Worm (Caenorhabditis elegans) whole organism, mixed stage, embryonic: Measurements from ENCODE around the gene C24A3.2.

Experiments used
- M03D4.4 ChIP-seq: sonication (generic microtip); optimal IDR thresholded peaks from 2 replicates; lab custom pipeline; 2017; ENCODE audit warnings: mild to moderate bottlenecking, missing genetic modification characterization, missing compliant biosample characterization
- bed-3 ChIP-seq: fragments of 200-800 bp; sonication (Bioruptor generic); optimal IDR thresholded peaks from 3 replicates; lab custom pipeline; 2018; ENCODE audit warnings: mild to moderate bottlenecking, missing genetic modification characterization, moderate library complexity, missing compliant biosample characterization
- blmp-1 ChIP-seq: fragments of 150-350 bp; optimal IDR thresholded peaks from 2 replicates; lab custom pipeline; 2014; ENCODE audit warnings: missing biosample characterization, missing genetic modification characterization
- ceh-39 ChIP-seq: fragments of 150-350 bp; optimal IDR thresholded peaks from 2 replicates; lab custom pipeline; 2014; ENCODE audit warnings: missing biosample characterization, missing genetic modification characterization
- ceh-43 ChIP-seq: fragments of 200-800 bp; sonication (Bioruptor generic); optimal IDR thresholded peaks from 2 replicates; lab custom pipeline; 2018; ENCODE audit warnings: mild to moderate bottlenecking, missing genetic modification characterization, moderate library complexity, missing compliant biosample characterization
- ces-1 ChIP-seq: fragments of 150-350 bp; optimal IDR thresholded peaks from 2 replicates; lab custom pipeline; 2014; ENCODE audit warnings: missing biosample characterization, missing genetic modification reagents, missing genetic modification characterization
- cnd-1 ChIP-seq: fragments of 200-800 bp; sonication (Bioruptor generic); optimal IDR thresholded peaks from 2 replicates; lab custom pipeline; 2018; ENCODE audit warnings: mild to moderate bottlenecking, missing genetic modification characterization, missing compliant biosample characterization
- drap-1 ChIP-seq: fragments of 200-800 bp; sonication (Bioruptor generic); optimal IDR thresholded peaks from 3 replicates; lab custom pipeline; 2018; ENCODE audit warnings: mild to moderate bottlenecking, missing genetic modification characterization, missing compliant biosample characterization
- elt-1 ChIP-seq: sonication (generic microtip); optimal IDR thresholded peaks from 2 replicates; lab custom pipeline; 2017; ENCODE audit warnings: missing genetic modification characterization, mild to moderate bottlenecking, missing compliant biosample characterization, antibody characterized with exemption, moderate library complexity, borderline replicate concordance; ENCODE audit not compliant: insufficient read depth
- elt-3 ChIP-seq: fragments of 150-350 bp; optimal IDR thresholded peaks from 2 replicates; lab custom pipeline; 2014; ENCODE audit warnings: missing biosample characterization, missing genetic modification characterization
- flh-1 ChIP-seq: fragments of 200-800 bp; sonication (Bioruptor generic); optimal IDR thresholded peaks from 2 replicates; lab custom pipeline; 2018; ENCODE audit warnings: mild to moderate bottlenecking, missing genetic modification characterization, moderate library complexity, missing compliant biosample characterization
- hlh-1 ChIP-seq: fragments of 150-350 bp; optimal IDR thresholded peaks from 2 replicates; lab custom pipeline; 2014; ENCODE audit warnings: missing biosample characterization, missing genetic modification reagents, missing genetic modification characterization
- lin-13 ChIP-seq: fragments of 150-350 bp; optimal IDR thresholded peaks from 2 replicates; lab custom pipeline; 2014; ENCODE audit warnings: missing biosample characterization, missing genetic modification characterization
- lsy-2 ChIP-seq: fragments of 150-350 bp; optimal IDR thresholded peaks from 2 replicates; lab custom pipeline; 2014; ENCODE audit warnings: missing biosample characterization, missing genetic modification characterization
- mab-5 ChIP-seq: fragments of 150-350 bp; optimal IDR thresholded peaks from 2 replicates; lab custom pipeline; 2014; ENCODE audit warnings: missing biosample characterization, missing genetic modification characterization
- mep-1 ChIP-seq: fragments of 150-350 bp; optimal IDR thresholded peaks from 2 replicates; lab custom pipeline; 2017; ENCODE audit warnings: missing biosample characterization, missing genetic modification reagents, missing genetic modification characterization, inconsistent platforms
- mls-2 ChIP-seq: sonication (generic microtip); optimal IDR thresholded peaks from 2 replicates; lab custom pipeline; 2016; ENCODE audit warnings: mild to moderate bottlenecking, missing genetic modification characterization, moderate library complexity, missing compliant biosample characterization
- nhr-12 ChIP-seq: fragments of 150-350 bp; optimal IDR thresholded peaks from 2 replicates; lab custom pipeline; 2014; ENCODE audit warnings: missing biosample characterization, missing genetic modification characterization
- nhr-237 ChIP-seq: fragments of 150-350 bp; optimal IDR thresholded peaks from 2 replicates; lab custom pipeline; 2014; ENCODE audit warnings: missing biosample characterization, missing genetic modification characterization
- nhr-28 ChIP-seq: fragments of 150-350 bp; optimal IDR thresholded peaks from 2 replicates; lab custom pipeline; 2014; ENCODE audit warnings: missing biosample characterization, missing genetic modification characterization
- nhr-76 ChIP-seq: sonication (generic microtip); optimal IDR thresholded peaks from 2 replicates; lab custom pipeline; 2017; ENCODE audit warnings: missing biosample characterization, missing genetic modification characterization
- sem-2 ChIP-seq: fragments of 200-800 bp; sonication (Bioruptor generic); optimal IDR thresholded peaks from 2 replicates; lab custom pipeline; 2018; ENCODE audit warnings: mild to moderate bottlenecking, missing genetic modification characterization, missing compliant biosample characterization
- snpc-4 ChIP-seq: fragments of 150-350 bp; optimal IDR thresholded peaks from 2 replicates; lab custom pipeline; 2014; ENCODE audit warnings: missing biosample characterization, missing genetic modification characterization
- sptf-1 ChIP-seq: sonication (generic microtip); optimal IDR thresholded peaks from 2 replicates; lab custom pipeline; 2017; ENCODE audit warnings: mild to moderate bottlenecking, missing genetic modification characterization, moderate library complexity, missing compliant biosample characterization
- unc-120 ChIP-seq: sonication (generic microtip); optimal IDR thresholded peaks from 2 replicates; lab custom pipeline; 2017; ENCODE audit warnings: missing genetic modification characterization, missing compliant biosample characterization; ENCODE audit not compliant: poor library complexity, severe bottlenecking
- unc-39 ChIP-seq: fragments of 150-350 bp; optimal IDR thresholded peaks from 2 replicates; lab custom pipeline; 2014; ENCODE audit warnings: missing biosample characterization, missing genetic modification characterization
- unc-62 ChIP-seq: fragments of 150-350 bp; optimal IDR thresholded peaks from 2 replicates; lab custom pipeline; 2014; ENCODE audit warnings: missing biosample characterization, missing genetic modification reagents, missing genetic modification characterization
- zip-8 ChIP-seq: fragments of 150-350 bp; optimal IDR thresholded peaks from 2 replicates; lab custom pipeline; 2014; ENCODE audit warnings: missing biosample characterization, missing genetic modification characterization
- ztf-11 ChIP-seq: fragments of 150-350 bp; optimal IDR thresholded peaks from 2 replicates; lab custom pipeline; 2014; ENCODE audit warnings: missing biosample characterization, missing genetic modification characterization

Gene C24A3.2

ce11 chrX:8980676-8981075 is 16.6 kb upstream of the C24A3.2 start, which contains the start of gene nmur-1:
nmur-1 (plus strand) TSS chrX:8980976.
- no peak for TF ChIP-seq elt-3
- no peak for TF ChIP-seq ceh-43
- TF ChIP-seq zip-8 (tag; lab: Kevin White, UChicago), result no peak

ce11 chrX:8986452-8986851 is 10.8 kb upstream of the C24A3.2 start:
- TF ChIP-seq hlh-1 (tag; lab: Kevin White, UChicago) (peak; percentile 28), unc-120 (tag; lab: Kevin White, UChicago) (peak; percentile 54), ces-1 (GFP tag; lab: Kevin White, UChicago) (no peak), unc-62 (peak; percentile 85), unc-39 (tag; lab: Kevin White, UChicago) (no peak)
- TF ChIP-seq, all 35 proteins: peak for 3

- TF ChIP-seq nhr-237 (tag; lab: Kevin White, UChicago) (no peak), blmp-1 (no peak), sptf-1 (tag; lab: Kevin White, UChicago) (no peak), drap-1 (no peak), flh-1 (no peak), ceh-39 (no peak), unc-62 (no peak), elt-1 (no peak), lsy-2 (tag; lab: Kevin White, UChicago) (no peak), ztf-11 (no peak), sem-2 (no peak), nhr-28 (tag; lab: Kevin White, UChicago) (no peak), snpc-4 (tag; lab: Kevin White, UChicago) (no peak), zip-8 (tag; lab: Kevin White, UChicago) (no peak), ces-1 (GFP tag; lab: Kevin White, UChicago) (no peak), M03D4.4 (tag; lab: Kevin White, UChicago) (no peak), mls-2 (tag; lab: Kevin White, UChicago) (no peak), mep-1 (tag; lab: Kevin White, UChicago) (no peak), cnd-1 (tag; lab: Kevin White, UChicago) (no peak), lin-13 (tag; lab: Kevin White, UChicago) (no peak)
These were observed 9.5 kb upstream of the C24A3.2 start, which contains the start of gene twk-18 for ce11 chrX:8987828-8988227. twk-18 (plus strand) TSS chrX:8988128.

- TF ChIP-seq M03D4.4 (tag; lab: Kevin White, UChicago) (no peak), nhr-76 (tag; lab: Kevin White, UChicago) (no peak), lsy-2 (tag; lab: Kevin White, UChicago) (no peak), snpc-4 (tag; lab: Kevin White, UChicago) (no peak), unc-62 (no peak)
- TF ChIP-seq, all 35 proteins: peak for 0
These were observed 5.3 kb upstream of the C24A3.2 start, which contains the start of gene C24A3.4 for ce11 chrX:8991856-8992456. C24A3.4 (plus strand) TSS chrX:8992406.

- TF ChIP-seq blmp-1 (no peak), ces-1 (GFP tag; lab: Kevin White, UChicago) (peak; percentile 30), unc-62 (peak; percentile 42), mls-2 (tag; lab: Kevin White, UChicago) (peak; percentile 50), sptf-1 (tag; lab: Kevin White, UChicago) (peak; percentile 55), nhr-12 (tag; lab: Kevin White, UChicago) (no peak), unc-120 (tag; lab: Kevin White, UChicago) (peak; percentile 77), hlh-1 (tag; lab: Kevin White, UChicago) (peak; percentile 89), drap-1 (peak; percentile 29)
- TF ChIP-seq, all 35 proteins: peak for 7
These were observed 1.8 kb upstream of the C24A3.2 start for ce11 chrX:8995527-8995946.

- TF ChIP-seq unc-62, result no peak
- TF ChIP-seq ces-1 (GFP tag; lab: Kevin White, UChicago), result peak; percentile 58
- TF ChIP-seq flh-1, result no peak
- TF ChIP-seq nhr-12 (tag; lab: Kevin White, UChicago), result no peak
- TF ChIP-seq mab-5 (tag; lab: Kevin White, UChicago), result no peak
- no peak for TF ChIP-seq elt-3
- TF ChIP-seq bed-3 (GFP tag; lab: Kevin White, UChicago), result no peak
These were observed 694 bp upstream of the C24A3.2 start for ce11 chrX:8996496-8997116.
